Worm (Caenorhabditis elegans) whole organism, dauer: ENCODE measurements around the gene csr-1.

Source experiments
- unc-62 ChIP-seq: sonication (generic microtip); optimal IDR thresholded peaks from 2 replicates; lab custom pipeline; 2017; ENCODE audit warnings: missing biosample characterization, missing genetic modification reagents, missing genetic modification characterization

Gene csr-1

DNA sequence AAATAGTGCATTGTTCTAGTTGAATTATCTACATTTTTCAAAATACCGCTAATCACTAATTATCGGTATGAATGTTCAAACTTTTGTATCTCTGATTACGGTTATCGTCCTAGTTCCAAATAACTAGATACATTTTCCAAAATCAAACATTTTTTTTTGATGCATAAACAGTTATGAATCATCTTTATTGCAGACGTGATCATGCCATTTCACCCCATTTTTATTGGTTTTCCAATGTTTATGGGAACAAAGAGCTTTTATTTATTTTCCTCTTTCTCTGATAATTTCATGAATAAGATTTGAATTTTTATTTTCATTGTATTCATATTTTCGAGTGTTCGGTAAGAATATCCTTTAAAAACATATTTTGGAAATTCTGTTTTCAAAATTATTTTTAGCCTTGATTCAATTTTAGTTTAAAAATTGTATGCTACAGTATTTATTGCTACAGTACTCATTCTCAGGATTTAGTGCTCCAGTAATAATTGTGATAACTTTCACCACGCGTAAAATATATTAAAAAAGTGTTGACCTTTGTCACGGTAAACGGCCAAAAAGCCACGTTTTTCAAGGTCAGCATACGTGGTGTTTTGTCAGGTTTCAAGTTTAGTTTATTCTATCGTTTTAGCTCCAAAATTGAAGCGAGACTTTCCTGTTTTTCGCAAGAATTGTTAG is at the start of gene csr-1:
TSS of gene csr-1 (plus strand) at position 625 of the 675 bp plus-strand sequence.
- TF ChIP-seq unc-62 (GFP tag; lab: Kevin White, UChicago), result no peak

DNA sequence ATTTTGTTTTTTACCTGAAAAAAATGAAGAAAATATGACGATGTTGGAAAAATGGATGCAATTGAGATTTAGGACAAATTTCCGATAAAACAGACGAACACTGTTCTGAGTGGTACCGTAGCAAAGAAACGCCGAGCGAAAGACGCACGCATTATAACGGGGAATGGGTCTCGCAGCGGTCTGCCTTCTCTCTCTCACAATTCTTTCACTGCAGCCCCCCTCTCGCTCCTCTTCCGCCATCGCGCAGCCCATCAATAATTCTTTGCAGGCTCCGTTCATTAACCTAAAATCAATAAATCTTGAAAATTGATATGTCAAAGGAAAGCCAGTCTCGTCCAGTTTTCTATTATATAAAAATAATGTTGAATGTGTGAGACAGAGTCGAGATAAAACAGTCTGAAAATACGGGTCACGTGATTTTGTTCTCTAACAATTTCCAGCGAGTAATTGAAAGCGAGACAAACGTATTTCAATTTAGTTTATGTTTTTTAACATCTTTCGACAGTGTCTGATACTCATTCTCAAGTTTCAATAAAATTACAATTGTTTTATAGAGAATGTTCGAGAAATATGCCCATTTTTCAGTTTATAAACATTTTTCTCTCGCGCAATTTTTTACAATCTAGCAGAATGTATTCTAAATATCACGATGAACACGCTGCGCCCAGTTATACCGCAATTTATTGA is 47.5 kb upstream of the csr-1 start:
- TF ChIP-seq unc-62 (GFP tag; lab: Kevin White, UChicago), result no peak

ce11 chrIV:7910197-7910735 is 46.8 kb upstream of the csr-1 start, which contains the start of the genes npp-27 and ntl-4:
Gene npp-27 (minus strand): TSS chrIV:7910247.
Gene ntl-4 (plus strand): TSS chrIV:7910575.
- TF ChIP-seq unc-62 (GFP tag; lab: Kevin White, UChicago), result no peak

DNA sequence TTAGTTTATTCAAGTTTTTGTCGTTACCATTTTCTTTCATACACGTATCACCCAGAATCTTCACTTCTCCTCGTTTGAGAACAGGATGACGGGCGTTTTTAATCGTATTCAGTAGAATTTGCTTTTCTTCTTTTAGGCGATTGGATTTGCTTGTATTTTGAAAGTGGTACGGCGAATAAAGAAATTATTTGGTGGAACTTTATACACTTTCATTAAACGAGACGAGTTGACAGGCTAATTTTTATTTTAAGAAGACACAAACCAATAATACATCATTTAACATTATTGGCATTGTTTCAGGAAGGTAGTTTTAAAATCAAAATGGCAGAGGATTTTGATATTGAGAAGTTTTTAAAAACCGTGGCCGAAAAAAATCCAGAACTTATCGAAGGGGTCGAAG is 42.1 kb upstream of the csr-1 start, which contains the start of gene C49H3.4:
TSS of gene C49H3.4 (plus strand) at position 301 of the 400 bp plus-strand sequence.
- no peak for TF ChIP-seq unc-62 (GFP tag; lab: Kevin White, UChicago)

ce11 chrIV:7916907-7917306 is 40.2 kb upstream of the csr-1 start:
- no peak for TF ChIP-seq unc-62 (GFP tag; lab: Kevin White, UChicago)

DNA sequence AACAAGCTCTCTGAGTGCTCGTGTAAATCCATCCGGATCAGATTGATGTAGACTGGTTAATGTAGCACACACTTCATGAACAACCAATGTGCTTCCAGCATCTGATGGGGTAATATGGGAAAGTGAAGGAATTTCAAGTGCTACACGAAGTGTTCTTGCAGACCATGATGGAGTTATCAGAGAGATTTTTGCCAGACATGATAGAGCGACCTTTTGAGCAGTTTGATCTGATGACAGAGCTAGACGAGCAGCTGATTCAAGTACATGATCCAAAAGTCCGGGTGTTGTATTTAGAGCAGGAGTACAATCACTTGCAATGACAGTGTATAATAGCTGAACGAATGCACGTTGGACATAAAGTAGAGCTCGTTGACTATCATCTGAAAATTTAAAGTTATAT is 39.2 kb upstream of the csr-1 start:
- no peak for TF ChIP-seq unc-62 (GFP tag; lab: Kevin White, UChicago)

ce11 chrIV:7920126-7920525 is 36.9 kb upstream of the csr-1 start, which contains the start of gene C49H3.16:
Gene C49H3.16 (plus strand): TSS chrIV:7920426.
- no peak for TF ChIP-seq unc-62 (GFP tag; lab: Kevin White, UChicago)

- no peak for TF ChIP-seq unc-62 (GFP tag; lab: Kevin White, UChicago)
Observed at ce11 chrIV:7923982-7924480, 33.0 kb upstream of the csr-1 start, which contains the start of the genes xpo-3 and C49H3.3. Gene xpo-3 (minus strand): TSS chrIV:7924032. Gene C49H3.3 (plus strand): TSS chrIV:7924350.

ce11 chrIV:7924975-7925828 is 31.9 kb upstream of the csr-1 start:
- TF ChIP-seq unc-62 (GFP tag; lab: Kevin White, UChicago), result no peak

ce11 chrIV:7926102-7926840 is 30.8 kb upstream of the csr-1 start, which contains the start of gene rps-2:
Gene rps-2 (minus strand): TSS chrIV:7926391.
- no peak for TF ChIP-seq unc-62 (GFP tag; lab: Kevin White, UChicago)

DNA sequence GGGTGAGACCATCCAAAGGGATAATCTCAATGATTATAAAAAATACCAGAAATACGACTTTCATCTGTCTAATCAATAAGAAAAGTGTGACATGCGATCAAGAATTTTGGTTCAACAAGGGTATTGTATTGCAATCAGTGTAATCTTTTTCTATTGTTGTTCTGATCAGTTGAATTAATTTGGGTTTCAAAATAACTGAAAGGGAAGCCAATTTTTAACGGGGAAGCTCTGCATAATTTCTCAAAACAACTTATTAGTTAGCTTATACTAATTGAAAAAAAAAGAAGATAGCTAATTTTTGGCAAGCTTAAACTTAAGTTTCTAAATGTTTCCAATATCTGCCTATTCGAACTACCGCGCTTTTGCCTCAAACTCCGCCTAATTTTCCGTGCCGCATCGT is 29.8 kb upstream of the csr-1 start, which contains the start of gene C49H3.12:
TSS of gene C49H3.12 (minus strand) at position 101 of the 400 bp plus-strand sequence.
- TF ChIP-seq unc-62 (GFP tag; lab: Kevin White, UChicago), result no peak

- no peak for TF ChIP-seq unc-62 (GFP tag; lab: Kevin White, UChicago)
Observed at ce11 chrIV:7927852-7928251, 29.2 kb upstream of the csr-1 start, which contains the start of gene gcy-8. Gene gcy-8 (plus strand): TSS chrIV:7928152.

ce11 chrIV:7931873-7932272 is 25.2 kb upstream of the csr-1 start:
- no peak for TF ChIP-seq unc-62 (GFP tag; lab: Kevin White, UChicago)

DNA sequence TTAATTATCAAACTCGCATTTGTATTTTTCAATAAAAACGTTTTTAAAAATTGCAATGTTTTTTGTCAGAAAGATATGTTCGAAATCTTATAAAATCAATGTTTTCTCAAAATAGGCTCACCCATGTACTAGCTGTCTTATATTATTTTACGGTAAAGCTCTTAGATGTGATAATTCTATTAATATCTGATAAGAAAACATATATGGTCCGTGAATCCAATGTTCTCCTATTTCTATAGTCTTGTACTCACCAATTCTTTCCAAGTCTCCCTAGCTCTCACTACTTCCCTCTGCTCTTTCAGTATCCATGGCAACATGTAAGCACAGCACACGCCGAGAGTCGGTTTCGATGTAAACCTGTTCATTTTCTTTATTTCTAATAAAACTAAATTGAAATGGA is 23.3 kb upstream of the csr-1 start, which contains the start of gene bbs-2:
TSS of gene bbs-2 (plus strand) at position 301 of the 400 bp plus-strand sequence.
- TF ChIP-seq unc-62 (GFP tag; lab: Kevin White, UChicago), result no peak
